Comparison of ENCODE assay signal across 3 worm cellular contexts in the genomic region with DNA sequence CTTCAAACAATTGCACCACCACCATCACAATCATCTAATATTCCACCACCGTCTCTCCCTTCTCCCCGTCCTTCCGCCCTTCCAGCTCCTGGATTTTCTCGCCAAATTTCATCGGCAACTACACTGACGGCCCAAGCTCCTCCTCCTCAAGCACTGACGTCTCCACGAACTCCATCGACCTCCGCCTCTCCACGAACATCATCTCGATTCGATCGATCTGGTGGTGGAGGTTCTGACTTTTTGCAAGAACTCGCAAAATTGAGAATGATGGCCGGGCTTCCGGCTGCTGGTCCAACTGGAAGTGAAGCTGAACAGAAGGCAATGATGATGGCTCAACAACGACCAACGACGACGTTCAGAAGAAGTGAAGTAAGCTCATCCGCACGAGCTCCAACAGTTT.
TF ChIP-seq lines count a peak whose summit lies in the region.

No protein-coding gene starts in this region.

TF ChIP-seq in whole organism, L3 larva, 47 proteins besides CTCF, POLR2A, EP300 and RAD21:
- TF ChIP-seq pqm-1 (tag; optimal IDR thresholded peaks at IDR 0.05; lab: Kevin White, UChicago), result no peak
- peak; percentile 36 for TF ChIP-seq ama-1 (optimal IDR thresholded peaks at IDR 0.05; lab: Kevin White, UChicago)

TF ChIP-seq in whole organism, L4 larva, 104 proteins besides CTCF, POLR2A, EP300 and RAD21:
- TF ChIP-seq ztf-11 (tag; optimal IDR thresholded peaks at IDR 0.05; lab: Kevin White, UChicago), result no peak
- TF ChIP-seq snpc-4 (tag; optimal IDR thresholded peaks at IDR 0.05; lab: Kevin White, UChicago), result no peak
- 0 out of 2 replicates have a peak, but pooled peaks have one; percentile 26 for TF ChIP-seq dmd-8 (GFP tag; IDR thresholded peaks at IDR 0.05; lab: Robert Waterston, UW)
- TF ChIP-seq dmd-9 (GFP tag; IDR thresholded peaks at IDR 0.05; lab: Robert Waterston, UW), result no peak
- TF ChIP-seq Y105C5A.15 (GFP tag; IDR thresholded peaks at IDR 0.05; lab: Robert Waterston, UW), result no peak
- 0 out of 2 replicates have a peak, but pooled peaks have one; percentile 17 for TF ChIP-seq egl-43 (GFP tag; IDR thresholded peaks at IDR 0.05; lab: Robert Waterston, UW)
- TF ChIP-seq ZK337.2 (GFP tag; IDR thresholded peaks at IDR 0.05; lab: Robert Waterston, UW), result no peak
- TF ChIP-seq set-16 (GFP tag; IDR thresholded peaks at IDR 0.05; lab: Robert Waterston, UW), result peak; percentile 74
- TF ChIP-seq mep-1 (tag; optimal IDR thresholded peaks at IDR 0.05; lab: Kevin White, UChicago), result no peak

TF ChIP-seq in whole organism, young adult, 124 proteins besides CTCF, POLR2A, EP300 and RAD21:
- TF ChIP-seq dox-1 (GFP tag; IDR thresholded peaks at IDR 0.05; lab: Robert Waterston, UW), result 0 out of 2 replicates have a peak, but pooled peaks have one; percentile 38
- peak; percentile 72 for TF ChIP-seq zfh-2 (GFP tag; conservative IDR thresholded peaks at IDR 0.05; lab: Robert Waterston, UW)
- no peak for TF ChIP-seq lsl-1 (GFP tag; optimal IDR thresholded peaks at IDR 0.05; lab: Kevin White, UChicago)
- TF ChIP-seq ceh-91 (GFP tag; IDR thresholded peaks at IDR 0.05; lab: Robert Waterston, UW), result no peak
TF ChIP-seq in whole organism, young adult: peak in this region for 2.
